Worm (Caenorhabditis elegans) whole organism, mixed stage, embryonic: ENCODE results near the gene ced-11.

Experiments used
- M03D4.4 ChIP-seq: sonication (generic microtip); optimal IDR thresholded peaks from 2 replicates; lab custom pipeline; 2017; ENCODE audit warnings: mild to moderate bottlenecking, missing genetic modification characterization, missing compliant biosample characterization
- bed-3 ChIP-seq: fragments of 200-800 bp; sonication (Bioruptor generic); optimal IDR thresholded peaks from 3 replicates; lab custom pipeline; 2018; ENCODE audit warnings: mild to moderate bottlenecking, missing genetic modification characterization, moderate library complexity, missing compliant biosample characterization
- ceh-39 ChIP-seq: fragments of 150-350 bp; optimal IDR thresholded peaks from 2 replicates; lab custom pipeline; 2014; ENCODE audit warnings: missing biosample characterization, missing genetic modification characterization
- ceh-43 ChIP-seq: fragments of 200-800 bp; sonication (Bioruptor generic); optimal IDR thresholded peaks from 2 replicates; lab custom pipeline; 2018; ENCODE audit warnings: mild to moderate bottlenecking, missing genetic modification characterization, moderate library complexity, missing compliant biosample characterization
- cnd-1 ChIP-seq: fragments of 200-800 bp; sonication (Bioruptor generic); optimal IDR thresholded peaks from 2 replicates; lab custom pipeline; 2018; ENCODE audit warnings: mild to moderate bottlenecking, missing genetic modification characterization, missing compliant biosample characterization
- drap-1 ChIP-seq: fragments of 200-800 bp; sonication (Bioruptor generic); optimal IDR thresholded peaks from 3 replicates; lab custom pipeline; 2018; ENCODE audit warnings: mild to moderate bottlenecking, missing genetic modification characterization, missing compliant biosample characterization
- elt-1 ChIP-seq: sonication (generic microtip); optimal IDR thresholded peaks from 2 replicates; lab custom pipeline; 2017; ENCODE audit warnings: missing genetic modification characterization, mild to moderate bottlenecking, missing compliant biosample characterization, antibody characterized with exemption, moderate library complexity, borderline replicate concordance; ENCODE audit not compliant: insufficient read depth
- elt-3 ChIP-seq: fragments of 150-350 bp; optimal IDR thresholded peaks from 2 replicates; lab custom pipeline; 2014; ENCODE audit warnings: missing biosample characterization, missing genetic modification characterization
- ham-2 ChIP-seq: fragments of 200-800 bp; sonication (Bioruptor generic); optimal IDR thresholded peaks from 2 replicates; lab custom pipeline; 2018; ENCODE audit warnings: mild to moderate bottlenecking, missing genetic modification characterization, missing compliant biosample characterization
- hlh-1 ChIP-seq: fragments of 150-350 bp; optimal IDR thresholded peaks from 2 replicates; lab custom pipeline; 2014; ENCODE audit warnings: missing biosample characterization, missing genetic modification reagents, missing genetic modification characterization
- lin-13 ChIP-seq: fragments of 150-350 bp; optimal IDR thresholded peaks from 2 replicates; lab custom pipeline; 2014; ENCODE audit warnings: missing biosample characterization, missing genetic modification characterization
- lin-32 ChIP-seq: fragments of 200-800 bp; sonication (Bioruptor generic); optimal IDR thresholded peaks from 2 replicates; lab custom pipeline; 2018; ENCODE audit warnings: mild to moderate bottlenecking, missing genetic modification characterization, missing compliant biosample characterization
- lsy-2 ChIP-seq: fragments of 150-350 bp; optimal IDR thresholded peaks from 2 replicates; lab custom pipeline; 2014; ENCODE audit warnings: missing biosample characterization, missing genetic modification characterization
- mep-1 ChIP-seq: fragments of 150-350 bp; optimal IDR thresholded peaks from 2 replicates; lab custom pipeline; 2017; ENCODE audit warnings: missing biosample characterization, missing genetic modification reagents, missing genetic modification characterization, inconsistent platforms
- mls-2 ChIP-seq: sonication (generic microtip); optimal IDR thresholded peaks from 2 replicates; lab custom pipeline; 2016; ENCODE audit warnings: mild to moderate bottlenecking, missing genetic modification characterization, moderate library complexity, missing compliant biosample characterization
- nhr-2 ChIP-seq: fragments of 150-350 bp; optimal IDR thresholded peaks from 2 replicates; lab custom pipeline; 2014; ENCODE audit warnings: missing biosample characterization, missing genetic modification characterization
- nhr-237 ChIP-seq: fragments of 150-350 bp; optimal IDR thresholded peaks from 2 replicates; lab custom pipeline; 2014; ENCODE audit warnings: missing biosample characterization, missing genetic modification characterization
- nhr-28 ChIP-seq: fragments of 150-350 bp; optimal IDR thresholded peaks from 2 replicates; lab custom pipeline; 2014; ENCODE audit warnings: missing biosample characterization, missing genetic modification characterization
- nhr-76 ChIP-seq: sonication (generic microtip); optimal IDR thresholded peaks from 2 replicates; lab custom pipeline; 2017; ENCODE audit warnings: missing biosample characterization, missing genetic modification characterization
- pha-4 ChIP-seq: fragments of 150-350 bp; optimal IDR thresholded peaks from 2 replicates; lab custom pipeline; 2018; ENCODE audit warnings: missing biosample characterization, missing genetic modification reagents, missing genetic modification characterization
- sem-2 ChIP-seq: fragments of 200-800 bp; sonication (Bioruptor generic); optimal IDR thresholded peaks from 2 replicates; lab custom pipeline; 2018; ENCODE audit warnings: mild to moderate bottlenecking, missing genetic modification characterization, missing compliant biosample characterization
- sptf-1 ChIP-seq: sonication (generic microtip); optimal IDR thresholded peaks from 2 replicates; lab custom pipeline; 2017; ENCODE audit warnings: mild to moderate bottlenecking, missing genetic modification characterization, moderate library complexity, missing compliant biosample characterization
- tbx-8 ChIP-seq: fragments of 200-800 bp; sonication (Bioruptor generic); optimal IDR thresholded peaks from 2 replicates; lab custom pipeline; 2018; ENCODE audit warnings: mild to moderate bottlenecking, missing genetic modification characterization, moderate library complexity, missing compliant biosample characterization
- unc-120 ChIP-seq: sonication (generic microtip); optimal IDR thresholded peaks from 2 replicates; lab custom pipeline; 2017; ENCODE audit warnings: missing genetic modification characterization, missing compliant biosample characterization; ENCODE audit not compliant: poor library complexity, severe bottlenecking
- unc-39 ChIP-seq: fragments of 150-350 bp; optimal IDR thresholded peaks from 2 replicates; lab custom pipeline; 2014; ENCODE audit warnings: missing biosample characterization, missing genetic modification characterization
- unc-62 ChIP-seq: fragments of 150-350 bp; optimal IDR thresholded peaks from 2 replicates; lab custom pipeline; 2014; ENCODE audit warnings: missing biosample characterization, missing genetic modification reagents, missing genetic modification characterization
- zip-8 ChIP-seq: fragments of 150-350 bp; optimal IDR thresholded peaks from 2 replicates; lab custom pipeline; 2014; ENCODE audit warnings: missing biosample characterization, missing genetic modification characterization
- ztf-11 ChIP-seq: fragments of 150-350 bp; optimal IDR thresholded peaks from 2 replicates; lab custom pipeline; 2014; ENCODE audit warnings: missing biosample characterization, missing genetic modification characterization

The ced-11 gene

DNA sequence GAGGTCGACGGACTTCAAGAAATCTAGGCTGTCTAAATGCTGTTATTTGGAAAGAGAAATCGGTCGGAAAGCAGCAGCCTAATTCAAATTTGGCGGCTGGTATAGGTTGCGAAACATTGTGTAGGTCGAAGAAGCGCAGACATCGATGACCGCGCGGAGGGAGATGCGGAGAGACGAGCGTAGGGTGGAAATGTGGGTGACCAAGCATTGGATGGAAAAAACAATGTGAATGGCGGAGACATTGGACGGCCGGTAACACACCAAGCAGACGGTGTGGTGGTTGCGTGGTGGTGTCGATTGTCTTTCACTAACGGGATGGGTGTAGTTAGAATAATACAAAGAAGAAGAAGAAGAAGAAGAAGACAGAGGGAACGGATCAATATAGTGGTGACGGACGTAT lies 6.9 kb upstream of the ced-11 start:
- peak; percentile 36 for TF ChIP-seq M03D4.4 (tag; lab: Kevin White, UChicago)
- peak; percentile 1 for TF ChIP-seq zip-8 (tag; lab: Kevin White, UChicago)
- TF ChIP-seq bed-3 (GFP tag; lab: Kevin White, UChicago) = no peak
- TF ChIP-seq ztf-11 (tag; lab: Kevin White, UChicago) = no peak
- TF ChIP-seq ham-2 (GFP tag; lab: Kevin White, UChicago) = peak; percentile 74
- peak; percentile 48 for TF ChIP-seq lin-13 (tag; lab: Kevin White, UChicago)
- TF ChIP-seq sptf-1 (tag; lab: Kevin White, UChicago) = peak; percentile 56
- peak; percentile 23 for TF ChIP-seq drap-1
- TF ChIP-seq sem-2 = no peak
- no peak for TF ChIP-seq lsy-2 (tag; lab: Kevin White, UChicago)
- TF ChIP-seq mls-2 (tag; lab: Kevin White, UChicago) = peak; percentile 66
- peak; percentile 77 for TF ChIP-seq nhr-2 (tag; lab: Kevin White, UChicago)
- peak; percentile 37 for TF ChIP-seq ceh-39 (tag; lab: Kevin White, UChicago)

DNA sequence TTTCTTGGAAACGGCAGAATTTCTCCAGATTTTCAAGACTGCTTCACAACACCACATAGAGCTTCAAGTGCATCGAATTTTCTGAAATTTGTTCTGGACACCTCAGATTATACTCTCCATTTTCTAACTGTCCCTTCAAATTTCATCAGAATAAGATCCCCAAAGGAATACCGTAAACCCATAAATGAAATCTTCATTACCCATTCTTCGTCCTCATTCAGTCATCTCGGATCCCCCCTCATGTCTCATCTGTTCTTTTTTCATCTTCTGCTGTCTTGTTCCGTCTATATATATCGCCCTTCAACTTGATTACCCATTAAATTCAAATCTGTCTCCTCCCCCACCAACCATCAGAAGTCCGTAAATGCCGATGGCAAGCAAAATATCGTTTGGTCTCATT lies 5.3 kb upstream of the ced-11 start:
- TF ChIP-seq sptf-1 (tag; lab: Kevin White, UChicago) (no peak), tbx-8 (GFP tag; lab: Kevin White, UChicago) (no peak), nhr-28 (tag; lab: Kevin White, UChicago) (no peak), elt-1 (tag; lab: Kevin White, UChicago) (no peak), unc-120 (tag; lab: Kevin White, UChicago) (no peak), ceh-43 (GFP tag; lab: Kevin White, UChicago) (no peak), nhr-76 (tag; lab: Kevin White, UChicago) (no peak), sem-2 (no peak), lsy-2 (tag; lab: Kevin White, UChicago) (no peak), bed-3 (GFP tag; lab: Kevin White, UChicago) (no peak)
- TF ChIP-seq, all 35 proteins: peak for 0

DNA sequence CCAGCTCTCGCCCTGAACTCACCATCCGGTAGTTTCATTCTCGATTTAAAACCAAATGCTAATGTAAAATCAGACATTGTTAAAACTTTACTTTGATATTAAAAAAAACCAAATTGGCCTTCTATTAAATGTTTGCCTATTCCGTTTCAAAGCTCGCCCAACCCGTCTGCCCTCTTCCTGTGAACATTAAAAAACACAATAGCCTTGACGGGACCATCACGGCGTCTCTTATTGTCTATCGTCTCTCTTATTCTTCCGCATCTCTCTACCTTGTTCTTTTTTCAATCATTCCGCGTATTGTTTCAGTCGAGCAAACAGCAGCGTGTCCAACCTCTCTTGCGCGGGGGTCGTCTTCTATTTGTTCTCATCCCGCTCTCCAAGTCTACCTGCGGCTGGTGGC lies 4.7 kb upstream of the ced-11 start, which contains the start of gene ZK512.1:
Gene ZK512.1 (plus strand): TSS at position 301 of the 400 bp plus-strand sequence.
- TF ChIP-seq elt-3 (tag; lab: Kevin White, UChicago) (no peak), ceh-43 (GFP tag; lab: Kevin White, UChicago) (no peak), lin-32 (GFP tag; lab: Kevin White, UChicago) (no peak), unc-62 (GFP tag; lab: Kevin White, UChicago) (no peak), ham-2 (GFP tag; lab: Kevin White, UChicago) (peak; percentile 32), cnd-1 (tag; lab: Kevin White, UChicago) (peak; percentile 4), pha-4 (tag; lab: Kevin White, UChicago) (peak; percentile 24), nhr-2 (tag; lab: Kevin White, UChicago) (no peak), lsy-2 (tag; lab: Kevin White, UChicago) (no peak)

DNA sequence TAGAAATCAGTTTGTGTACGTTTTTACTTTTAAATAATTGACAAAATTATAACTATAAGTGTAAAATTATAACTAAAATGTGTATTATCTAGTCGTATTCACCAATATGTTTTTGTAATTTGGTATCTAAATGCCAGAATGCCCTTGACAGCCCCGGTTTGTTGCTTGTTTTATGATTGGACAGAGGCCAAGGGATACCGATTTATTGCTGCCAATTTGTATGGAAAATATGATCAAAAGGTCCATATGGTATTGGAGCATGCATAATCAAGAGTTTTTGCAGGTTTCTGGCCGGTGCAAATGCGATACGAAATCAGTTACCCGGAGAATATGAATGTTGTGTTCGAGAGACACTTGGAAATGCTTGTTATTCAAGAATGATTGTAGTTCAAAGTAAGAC lies 3.6 kb upstream of the ced-11 start:
- TF ChIP-seq sem-2 (no peak), unc-39 (tag; lab: Kevin White, UChicago) (no peak), lin-32 (GFP tag; lab: Kevin White, UChicago) (no peak), unc-62 (GFP tag; lab: Kevin White, UChicago) (no peak), mep-1 (tag; lab: Kevin White, UChicago) (no peak), lsy-2 (tag; lab: Kevin White, UChicago) (no peak), nhr-2 (tag; lab: Kevin White, UChicago) (no peak)
- TF ChIP-seq, all 35 proteins: peak for 0

DNA sequence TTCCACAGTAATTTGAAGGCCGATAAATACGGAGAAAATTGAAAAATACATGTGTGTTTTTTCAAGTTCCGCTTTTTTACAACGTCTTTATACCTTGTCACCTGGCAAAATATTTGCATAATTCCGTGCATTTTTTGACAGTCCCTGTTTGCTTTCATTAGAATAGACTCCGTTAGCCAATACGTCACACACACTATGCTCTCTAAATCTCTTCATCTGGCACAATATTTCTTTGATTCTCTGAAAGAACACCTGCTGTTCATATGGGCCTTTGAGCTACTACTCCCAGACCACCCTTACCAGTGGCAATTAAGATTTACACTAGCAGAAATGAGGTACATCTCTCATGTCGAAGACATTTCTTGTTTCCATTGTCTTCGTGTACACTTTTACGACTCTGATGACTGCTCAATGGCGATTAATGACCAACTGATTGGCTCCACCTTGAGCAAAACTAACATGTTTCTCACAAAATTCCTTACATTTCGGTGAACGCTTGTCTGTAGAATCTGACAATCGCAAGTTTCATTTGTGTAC lies 974 bp upstream of the ced-11 start, which contains the start of gene grl-11:
Gene grl-11 (minus strand): TSS at position 51 of the 537 bp plus-strand sequence.
- peak; percentile 74 for TF ChIP-seq hlh-1
- peak; percentile 25 for TF ChIP-seq cnd-1 (tag; lab: Kevin White, UChicago)
- TF ChIP-seq nhr-76 (tag; lab: Kevin White, UChicago) = no peak
- no peak for TF ChIP-seq nhr-237 (tag; lab: Kevin White, UChicago)
